Worm (Caenorhabditis elegans) whole organism, dauer: ENCODE measurements around the gene emb-9.

ENCODE experiments used
- unc-62 ChIP-seq: sonication (generic microtip); optimal IDR thresholded peaks from 2 replicates; lab custom pipeline; 2017; ENCODE audit warnings: missing biosample characterization, missing genetic modification reagents, missing genetic modification characterization

Gene emb-9

ce11 chrIII:9344347-9344746 lies at the start of gene emb-9:
emb-9 (minus strand) TSS chrIII:9344447.
- no peak for TF ChIP-seq unc-62

- no peak for TF ChIP-seq unc-62
Observed at ce11 chrIII:9393114-9393780, 49.0 kb upstream of the emb-9 start, which contains the start of the genes gpr-2 and rgr-1. gpr-2 (minus strand) TSS chrIII:9393164. rgr-1 (plus strand) TSS chrIII:9393730.

ce11 chrIII:9390924-9391323 lies 46.7 kb upstream of the emb-9 start:
- no peak for TF ChIP-seq unc-62

ce11 chrIII:9390007-9390406 lies 45.8 kb upstream of the emb-9 start, which contains the start of gene slc-17.2:
slc-17.2 (minus strand) TSS chrIII:9390107.
- TF ChIP-seq unc-62, result no peak

ce11 chrIII:9385543-9385942 lies 41.3 kb upstream of the emb-9 start, which contains the start of gene C38C10.3:
C38C10.3 (minus strand) TSS chrIII:9385643.
- no peak for TF ChIP-seq unc-62

- no peak for TF ChIP-seq unc-62
Observed at ce11 chrIII:9383496-9383895, 39.2 kb upstream of the emb-9 start, which contains the start of gene tkr-1. tkr-1 (plus strand) TSS chrIII:9383796.

ce11 chrIII:9376701-9377100 lies 32.5 kb upstream of the emb-9 start:
- TF ChIP-seq unc-62, result no peak

- TF ChIP-seq unc-62, result no peak
Observed at ce11 chrIII:9373779-9374178, 29.5 kb upstream of the emb-9 start.

ce11 chrIII:9366971-9367370 lies 22.7 kb upstream of the emb-9 start, which contains the start of gene crn-6:
crn-6 (plus strand) TSS chrIII:9367271.
- TF ChIP-seq unc-62, result no peak

ce11 chrIII:9366376-9366775 lies 22.1 kb upstream of the emb-9 start:
- no peak for TF ChIP-seq unc-62

- TF ChIP-seq unc-62, result no peak
Observed at ce11 chrIII:9361228-9361627, 17.0 kb upstream of the emb-9 start, which contains the start of gene flp-25. flp-25 (plus strand) TSS chrIII:9361528.

ce11 chrIII:9359060-9359459 lies 14.8 kb upstream of the emb-9 start, which contains the start of gene K04H4.5:
K04H4.5 (plus strand) TSS chrIII:9359360.
- TF ChIP-seq unc-62, result no peak

- no peak for TF ChIP-seq unc-62
Observed at ce11 chrIII:9355412-9355969, 11.2 kb upstream of the emb-9 start, which contains the start of gene chtb-1. chtb-1 (minus strand) TSS chrIII:9355462.

ce11 chrIII:9353814-9354213 lies 9.6 kb upstream of the emb-9 start:
- TF ChIP-seq unc-62, result no peak

- no peak for TF ChIP-seq unc-62
Observed at ce11 chrIII:9346722-9347121, 2.5 kb upstream of the emb-9 start.

ce11 chrIII:9346114-9346513 lies 1.9 kb upstream of the emb-9 start:
- TF ChIP-seq unc-62, result no peak

ce11 chrIII:9340025-9340424 lies 4.2 kb downstream of the emb-9 start:
- TF ChIP-seq unc-62, result no peak

- no peak for TF ChIP-seq unc-62
Observed at ce11 chrIII:9337968-9338367, 6.3 kb downstream of the emb-9 start.
